Worm (Caenorhabditis elegans): ENCODE data around the gene nlp-70.

DNA sequence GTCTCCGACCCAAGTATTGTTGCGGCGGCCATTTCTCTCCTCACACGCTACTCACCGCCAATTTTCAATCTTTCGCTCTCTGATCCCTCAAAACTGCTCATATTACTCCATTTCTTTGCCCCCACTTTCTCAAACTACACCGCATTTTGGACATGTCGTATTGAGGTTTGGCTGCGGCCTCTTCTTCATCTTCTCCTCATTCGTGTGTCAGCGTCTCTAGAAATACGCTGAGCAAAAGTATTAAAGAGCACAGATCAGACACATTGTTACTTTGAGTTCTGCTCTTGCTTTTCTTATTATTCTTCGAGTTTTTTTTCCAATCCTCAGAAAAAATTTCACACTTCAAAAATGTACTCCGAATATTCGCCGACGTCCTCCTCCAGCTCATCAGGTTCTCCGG lies 47.3 kb upstream of the nlp-70 start:
- no peak for TF ChIP-seq ceh-13 (GFP tag; optimal IDR thresholded peaks at IDR 0.05)
- no peak for TF ChIP-seq B0310.2 (tag; optimal IDR thresholded peaks at IDR 0.05)
- no peak for TF ChIP-seq pes-1 (GFP tag; IDR thresholded peaks at IDR 0.05)
- no peak for TF ChIP-seq tra-4 (tag; optimal IDR thresholded peaks at IDR 0.05)
- no peak for TF ChIP-seq hmbx-1 (tag; optimal IDR thresholded peaks at IDR 0.05)
